Fruit fly (Drosophila melanogaster): Measurements from ENCODE around the gene SF1.

SF1 gene

DNA sequence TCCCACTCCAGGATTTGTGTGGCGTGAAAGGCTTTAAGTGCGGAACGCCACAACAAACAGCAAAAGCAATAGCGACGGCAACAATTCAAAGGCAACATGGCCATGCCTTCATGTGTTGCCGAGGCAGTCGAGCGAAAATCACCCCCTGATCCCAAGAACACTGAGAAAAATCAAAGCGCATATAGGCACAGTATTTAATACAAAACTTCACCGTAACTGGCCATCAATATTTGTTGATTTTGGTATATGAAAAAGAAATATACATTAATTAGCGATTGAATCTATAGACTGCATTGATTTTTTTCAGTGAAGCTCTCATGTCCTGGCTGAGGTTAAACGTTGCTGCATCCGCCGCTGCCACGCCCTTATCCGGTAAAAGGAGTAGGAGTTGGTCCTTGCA lies 39.1 kb upstream of the SF1 start:
- TF ChIP-seq Abd-B (GFP tag; optimal IDR thresholded peaks at IDR 0.05) (no peak), Hr3 (GFP tag; optimal IDR thresholded peaks at IDR 0.05) (no peak), scrt (GFP tag; optimal IDR thresholded peaks at IDR 0.05) (no peak), btn (GFP tag; optimal IDR thresholded peaks at IDR 0.05) (no peak), CG3163 (GFP tag; optimal IDR thresholded peaks at IDR 0.05) (no peak), Sry-δ (GFP tag; optimal IDR thresholded peaks at IDR 0.05) (no peak), stwl (tag; optimal IDR thresholded peaks at IDR 0.05) (no peak), ab (GFP tag; optimal IDR thresholded peaks at IDR 0.05) (no peak), CkIIα-i1 (GFP tag; IDR thresholded peaks at IDR 0.05) (no peak), CG17385 (GFP tag; optimal IDR thresholded peaks at IDR 0.05) (no peak), knrl (GFP tag; IDR thresholded peaks at IDR 0.05; ENCODE audit: partially characterized antibody) (no peak), sens-2 (GFP tag; IDR thresholded peaks at IDR 0.05) (no peak), sc (optimal IDR thresholded peaks at IDR 0.05) (no peak), sc (GFP tag; optimal IDR thresholded peaks at IDR 0.05) (no peak), Fer3 (tag; optimal IDR thresholded peaks at IDR 0.05) (no peak), B-H1 (GFP tag; IDR thresholded peaks at IDR 0.05) (no peak), trem (tag; optimal IDR thresholded peaks at IDR 0.05) (no peak), CG2875 (GFP tag; optimal IDR thresholded peaks at IDR 0.05) (no peak), CG31365 (tag; optimal IDR thresholded peaks at IDR 0.05) (no peak), Hsf (GFP tag; optimal IDR thresholded peaks at IDR 0.05) (peak; percentile 5), CG32532 (GFP tag; IDR thresholded peaks at IDR 0.05) (no peak), CG7357 (GFP tag; IDR thresholded peaks at IDR 0.05) (peak; percentile 9; the same call in 1 of the 3 replicates), hth (optimal IDR thresholded peaks at IDR 0.05) (no peak), vnd (GFP tag; IDR thresholded peaks at IDR 0.05; ENCODE audit: partially characterized antibody) (no peak), Drgx (GFP tag; IDR thresholded peaks at IDR 0.05) (peak; percentile 42; the same call in 1 of the 2 replicates), CG1233 (GFP tag; optimal IDR thresholded peaks at IDR 0.05) (no peak), CG12391 (tag; optimal IDR thresholded peaks at IDR 0.05) (no peak), dmrt99B (tag; optimal IDR thresholded peaks at IDR 0.05) (peak; percentile 7), MESR4 (GFP tag; optimal IDR thresholded peaks at IDR 0.05) (no peak), CG16863 (GFP tag; optimal IDR thresholded peaks at IDR 0.05) (no peak), al (GFP tag; IDR thresholded peaks at IDR 0.05) (no peak), cas (GFP tag; IDR thresholded peaks at IDR 0.05) (no peak), CG10431 (GFP tag; optimal IDR thresholded peaks at IDR 0.05) (no peak), bbx (GFP tag; IDR thresholded peaks at IDR 0.05; ENCODE audit: partially characterized antibody) (no peak), phol (tag; optimal IDR thresholded peaks at IDR 0.05) (no peak), Xbp1 (GFP tag; optimal IDR thresholded peaks at IDR 0.05) (no peak), CG34422 (GFP tag; IDR thresholded peaks at IDR 0.05) (0 out of 3 replicates have a peak, but pooled peaks have one; percentile 12), Sin3A (optimal IDR thresholded peaks at IDR 0.05) (no peak), CG1603 (tag; optimal IDR thresholded peaks at IDR 0.05) (peak; percentile 10), z (GFP tag; IDR thresholded peaks at IDR 0.05) (no peak), Max (GFP tag; optimal IDR thresholded peaks at IDR 0.05) (no peak), sens (GFP tag) (peak; percentile 31), YL-1 (GFP tag; optimal IDR thresholded peaks at IDR 0.05) (no peak), mld (GFP tag; IDR thresholded peaks at IDR 0.05; ENCODE audit: partially characterized antibody) (no peak), Ptx1 (GFP tag; IDR thresholded peaks at IDR 0.05) (peak; percentile 34; the same call in 1 of the 2 replicates), grn (GFP tag; optimal IDR thresholded peaks at IDR 0.05) (no peak), CG3726 (GFP tag; IDR thresholded peaks at IDR 0.05) (no peak), croc (GFP tag; conservative IDR thresholded peaks at IDR 0.05) (no peak), nau (GFP tag; optimal IDR thresholded peaks at IDR 0.05) (no peak), ase (GFP tag; IDR thresholded peaks at IDR 0.05) (no peak), Vsx1 (GFP tag; optimal IDR thresholded peaks at IDR 0.05) (no peak), row (GFP tag; IDR thresholded peaks at IDR 0.05) (peak; percentile 30; the same call in 1 of the 3 replicates), CG17568 (GFP tag; optimal IDR thresholded peaks at IDR 0.05) (no peak)
